Fruit fly (Drosophila melanogaster): Measurements from ENCODE around the gene Cubn2.

DNA sequence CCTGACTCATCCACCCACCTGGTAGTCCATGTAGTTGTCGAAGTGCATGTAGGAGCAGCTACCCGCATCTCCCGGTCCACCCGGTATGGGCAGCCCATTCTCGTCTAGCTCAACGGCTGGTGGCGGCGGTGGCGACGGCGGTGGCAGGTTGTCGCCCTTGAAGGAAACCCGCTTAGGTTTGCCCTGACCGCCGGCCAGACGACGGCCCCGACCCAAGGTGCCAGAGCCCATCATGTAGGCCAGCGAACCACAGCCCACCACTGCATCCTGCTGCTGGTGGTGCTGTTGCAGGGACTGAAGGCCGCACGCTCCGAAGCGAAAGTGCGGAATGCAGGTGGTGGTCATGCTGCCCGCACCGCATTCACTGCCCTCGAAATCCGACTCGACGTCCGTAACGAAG, 47.7 kb upstream of the Cubn2 start:
- no peak for TF ChIP-seq CG14711 (tag; optimal IDR thresholded peaks at IDR 0.05)
- no peak for TF ChIP-seq Clk (GFP tag; optimal IDR thresholded peaks at IDR 0.05)
- no peak for TF ChIP-seq CG11617 (GFP tag; optimal IDR thresholded peaks at IDR 0.05)
- TF ChIP-seq ovo (GFP tag; optimal IDR thresholded peaks at IDR 0.05) = no peak
- no peak for TF ChIP-seq kay (GFP tag; ENCODE audit: borderline replicate concordance)
